Fruit fly (Drosophila melanogaster) whole organism, embryonic: ENCODE data around the gene Tfb4.

Experiments
- CG10274 ChIP-seq: fragments of 200-800 bp; sonication (Bioruptor generic); optimal IDR thresholded peaks from 3 replicates; lab custom pipeline; 2017; ENCODE audit warnings: missing biosample characterization, mild to moderate bottlenecking, missing genetic modification characterization
- CG10321 ChIP-seq: fragments of 200-800 bp; sonication (Bioruptor generic); IDR thresholded peaks from 2 replicates; pipeline ENCODE4 v1.3.6; 2022; ENCODE audit warnings: missing biosample characterization, missing genetic modification characterization
- CG12236 ChIP-seq: fragments of 200-800 bp; sonication (Bioruptor generic); optimal IDR thresholded peaks from 2 replicates; lab custom pipeline; 2016; ENCODE audit warnings: missing biosample characterization, missing genetic modification characterization
- CG1233 ChIP-seq: fragments of 200-800 bp; sonication (Bioruptor generic); optimal IDR thresholded peaks from 4 replicates; lab custom pipeline; 2018; ENCODE audit warnings: missing biosample characterization, mild to moderate bottlenecking, missing genetic modification characterization
- CG12659 ChIP-seq: fragments of 200-800 bp; sonication (Bioruptor generic); optimal IDR thresholded peaks from 3 replicates; lab custom pipeline; 2017; ENCODE audit warnings: mild to moderate bottlenecking, missing biosample characterization, missing genetic modification reagents, missing genetic modification characterization
- CG14014 ChIP-seq: fragments of 200-800 bp; sonication (Bioruptor generic); IDR thresholded peaks from 2 replicates; pipeline ENCODE4 v1.3.6; 2022; ENCODE audit warnings: missing biosample characterization, missing genetic modification characterization
- CG14050 ChIP-seq: fragments of 200-800 bp; sonication (Bioruptor generic); IDR thresholded peaks from 3 replicates; pipeline ENCODE4 v1.3.6; 2022; ENCODE audit warnings: missing biosample characterization, missing genetic modification characterization
- CG15011 ChIP-seq: fragments of 200-800 bp; sonication (Bioruptor generic); optimal IDR thresholded peaks from 3 replicates; lab custom pipeline; 2018; ENCODE audit warnings: missing biosample characterization, mild to moderate bottlenecking, missing genetic modification characterization
- CG15514 ChIP-seq: fragments of 200-800 bp; sonication (Bioruptor generic); optimal IDR thresholded peaks from 3 replicates; lab custom pipeline; 2017; ENCODE audit warnings: missing biosample characterization, missing genetic modification characterization, mild to moderate bottlenecking, moderate library complexity, missing genetic modification reagents
- CG17359 ChIP-seq: fragments of 200-800 bp; sonication (Bioruptor generic); optimal IDR thresholded peaks from 3 replicates; lab custom pipeline; 2018; ENCODE audit warnings: missing biosample characterization, mild to moderate bottlenecking, missing genetic modification characterization, moderate library complexity
- CG18599 ChIP-seq: fragments of 200-800 bp; sonication (Bioruptor generic); optimal IDR thresholded peaks from 3 replicates; lab custom pipeline; 2017; ENCODE audit warnings: missing biosample characterization, missing genetic modification characterization, mild to moderate bottlenecking, moderate library complexity, missing genetic modification reagents
- CG30403 ChIP-seq: fragments of 200-800 bp; sonication (Bioruptor generic); optimal IDR thresholded peaks from 3 replicates; lab custom pipeline; 2016; ENCODE audit warnings: missing biosample characterization, missing genetic modification characterization
- CG7987 ChIP-seq: fragments of 200-800 bp; sonication (Bioruptor generic); optimal IDR thresholded peaks from 2 replicates; lab custom pipeline; 2018; ENCODE audit warnings: missing biosample characterization, mild to moderate bottlenecking, missing genetic modification characterization, moderate library complexity
- CG8924 ChIP-seq: fragments of 200-800 bp; optimal IDR thresholded peaks from 3 replicates; lab custom pipeline; 2019; ENCODE audit warnings: missing biosample characterization, mild to moderate bottlenecking, missing genetic modification characterization, moderate library complexity
- CG9609 ChIP-seq: fragments of 200-800 bp; sonication (Bioruptor generic); optimal IDR thresholded peaks from 3 replicates; lab custom pipeline; 2016; ENCODE audit warnings: missing biosample characterization, missing genetic modification characterization
- E2f1 ChIP-seq: fragments of 200-800 bp; sonication (Bioruptor generic); IDR thresholded peaks from 2 replicates; pipeline ENCODE4 v1.3.6; 2022; ENCODE audit warnings: missing biosample characterization, missing genetic modification characterization
- Max ChIP-seq: fragments of 200-800 bp; sonication (Bioruptor generic); optimal IDR thresholded peaks from 2 replicates; lab custom pipeline; 2016; ENCODE audit warnings: missing biosample characterization, mild to moderate bottlenecking, missing genetic modification characterization
- Med ChIP-seq: fragments of 200-800 bp; sonication (Bioruptor generic); peaks from one replicate; lab custom pipeline; 2016; ENCODE audit warnings: missing biosample characterization, missing genetic modification characterization, mild to moderate bottlenecking, inconsistent platforms, moderate library complexity
- Optix ChIP-seq: fragments of 200-800 bp; sonication (Bioruptor generic); IDR thresholded peaks from 3 replicates; pipeline ENCODE4 v1.3.6; 2022; ENCODE audit warnings: missing biosample characterization, missing genetic modification characterization
- Pdp1 ChIP-seq, 2 experiments: fragments of 200-800 bp; sonication (Bioruptor generic); optimal IDR thresholded peaks; 3 replicates each; lab custom pipeline; 2016; ENCODE audit warnings: missing biosample characterization in 2 of 2, missing genetic modification characterization in 2 of 2, mild to moderate bottlenecking in 1 of 2, moderate library complexity in 1 of 2
- Ptx1 ChIP-seq: fragments of 200-800 bp; sonication (Bioruptor generic); IDR thresholded peaks from 2 replicates; pipeline ENCODE4 v1.3.6; 2022; ENCODE audit warnings: missing biosample characterization, missing genetic modification characterization
- Sox100B ChIP-seq: fragments of 200-800 bp; sonication (Bioruptor generic); optimal IDR thresholded peaks from 3 replicates; lab custom pipeline; 2018; ENCODE audit warnings: missing biosample characterization, mild to moderate bottlenecking, missing genetic modification characterization
- aop ChIP-seq: fragments of 200-800 bp; sonication (Bioruptor generic); IDR thresholded peaks from 2 replicates; pipeline ENCODE4 v1.3.6; 2022; ENCODE audit warnings: missing biosample characterization, missing genetic modification characterization
- ash1 ChIP-seq: fragments of 200-800 bp; sonication (Bioruptor generic); optimal IDR thresholded peaks from 2 replicates; lab custom pipeline; 2018; ENCODE audit warnings: missing biosample characterization, mild to moderate bottlenecking, missing genetic modification characterization
- chn ChIP-seq: fragments of 200-800 bp; sonication (Bioruptor generic); optimal IDR thresholded peaks from 2 replicates; lab custom pipeline; 2016; ENCODE audit warnings: missing biosample characterization, missing genetic modification characterization
- cwo ChIP-seq: fragments of 200-800 bp; sonication (Bioruptor generic); optimal IDR thresholded peaks from 3 replicates; lab custom pipeline; 2017; ENCODE audit warnings: missing biosample characterization, missing genetic modification characterization, mild to moderate bottlenecking, moderate library complexity, missing genetic modification reagents
- dysf ChIP-seq: fragments of 200-800 bp; sonication (Bioruptor generic); IDR thresholded peaks from 3 replicates; pipeline ENCODE4 v1.3.6; 2022; ENCODE audit warnings: missing biosample characterization, missing genetic modification characterization
- eve ChIP-seq, 2 experiments: fragments of >200 bp; optimal IDR thresholded peaks; 2 replicates each; lab custom pipeline; 2017; ENCODE audit warnings: missing biosample characterization in 2 of 2, missing genetic modification characterization in 2 of 2
- exex ChIP-seq: fragments of 200-800 bp; sonication (Bioruptor generic); optimal IDR thresholded peaks from 4 replicates; lab custom pipeline; 2018; ENCODE audit warnings: missing biosample characterization, mild to moderate bottlenecking, missing genetic modification characterization, moderate library complexity
- gfzf ChIP-seq: fragments of 200-800 bp; sonication (Bioruptor generic); optimal IDR thresholded peaks from 2 replicates; lab custom pipeline; 2016; ENCODE audit warnings: missing biosample characterization, mild to moderate bottlenecking, missing genetic modification characterization, moderate library complexity
- grn ChIP-seq: fragments of 200-800 bp; sonication (Bioruptor generic); optimal IDR thresholded peaks from 3 replicates; lab custom pipeline; 2017; ENCODE audit warnings: missing biosample characterization, missing genetic modification characterization
- lab ChIP-seq: fragments of 200-800 bp; sonication (Bioruptor generic); optimal IDR thresholded peaks from 3 replicates; lab custom pipeline; 2017; ENCODE audit warnings: missing biosample characterization, missing genetic modification characterization, mild to moderate bottlenecking, moderate library complexity, missing genetic modification reagents
- phol ChIP-seq: fragments of 200-800 bp; sonication (Bioruptor generic); optimal IDR thresholded peaks from 3 replicates; lab custom pipeline; 2018; ENCODE audit warnings: missing biosample characterization, mild to moderate bottlenecking, missing genetic modification characterization, moderate library complexity
- pita ChIP-seq: fragments of 200-800 bp; sonication (Bioruptor generic); optimal IDR thresholded peaks from 2 replicates; lab custom pipeline; 2017; ENCODE audit warnings: missing biosample characterization, mild to moderate bottlenecking, missing genetic modification characterization
- pum ChIP-seq: fragments of 200-800 bp; sonication (Bioruptor generic); optimal IDR thresholded peaks from 2 replicates; lab custom pipeline; 2016; ENCODE audit warnings: missing biosample characterization, missing genetic modification characterization
- sd ChIP-seq: fragments of 200-800 bp; sonication (Bioruptor generic); optimal IDR thresholded peaks from 3 replicates; lab custom pipeline; 2018; ENCODE audit warnings: missing biosample characterization, mild to moderate bottlenecking, missing genetic modification characterization, moderate library complexity
- sisA ChIP-seq: fragments of 200-800 bp; sonication (Bioruptor generic); IDR thresholded peaks from 2 replicates; pipeline ENCODE4 v1.3.6; 2022; ENCODE audit warnings: missing biosample characterization, missing genetic modification characterization
- ssp ChIP-seq: fragments of 200-800 bp; sonication (Bioruptor generic); IDR thresholded peaks from 2 replicates; pipeline ENCODE4 v1.3.6; 2022; ENCODE audit warnings: missing biosample characterization, missing genetic modification characterization
- sug ChIP-seq: fragments of 200-800 bp; optimal IDR thresholded peaks from 2 replicates; lab custom pipeline; 2019; ENCODE audit warnings: missing biosample characterization, mild to moderate bottlenecking, missing genetic modification characterization, moderate library complexity
- vfl ChIP-seq: fragments of 200-800 bp; sonication (Bioruptor generic); optimal IDR thresholded peaks from 2 replicates; lab custom pipeline; 2016; ENCODE audit warnings: missing biosample characterization, missing genetic modification characterization

Gene Tfb4

dm6 chr2L:1127434-1128089 lies 22.9 kb downstream of the Tfb4 start:
- peak; percentile 47 for TF ChIP-seq Med (GFP tag; lab: Kevin White, UChicago)
- peak; percentile 76 for TF ChIP-seq lab (GFP tag; lab: Kevin White, UChicago)
- TF ChIP-seq ash1 (GFP tag; lab: Kevin White, UChicago): no peak
- TF ChIP-seq sug (tag; lab: Kevin White, UChicago): peak; percentile 97
- peak; percentile 60 for TF ChIP-seq grn
- peak; percentile 67 for TF ChIP-seq CG7987 (GFP tag; lab: Kevin White, UChicago)
- TF ChIP-seq CG15514 (GFP tag; lab: Kevin White, UChicago): no peak
- no peak for TF ChIP-seq aop (GFP tag; lab: Robert Waterston, UW)
- no peak for TF ChIP-seq CG10321 (GFP tag; lab: Robert Waterston, UW)
- TF ChIP-seq dysf (GFP tag; lab: Robert Waterston, UW): 0 out of 3 replicates have a peak, but pooled peaks have one; percentile 16
- peak; percentile 82 for TF ChIP-seq exex (tag; lab: Kevin White, UChicago)
- TF ChIP-seq gfzf (GFP tag; lab: Kevin White, UChicago): no peak
- TF ChIP-seq CG10274 (GFP tag; lab: Kevin White, UChicago): peak; percentile 45
- TF ChIP-seq pum (GFP tag; lab: Kevin White, UChicago): no peak
- TF ChIP-seq E2f1: no peak
- TF ChIP-seq CG17359 (tag; lab: Kevin White, UChicago): no peak
- TF ChIP-seq sisA: no peak
- no peak for TF ChIP-seq vfl (GFP tag; lab: Kevin White, UChicago)
- peak; percentile 99 for TF ChIP-seq cwo (GFP tag; lab: Kevin White, UChicago)
- no peak for TF ChIP-seq eve (GFP tag; optimal IDR thresholded peaks at IDR 0.05; lab: Kevin White, UChicago)
- TF ChIP-seq Sox100B (GFP tag; lab: Kevin White, UChicago): no peak
- no peak for TF ChIP-seq Pdp1 (GFP tag; optimal IDR thresholded peaks at IDR 0.05; lab: Kevin White, UChicago)
- no peak for TF ChIP-seq phol (tag; lab: Kevin White, UChicago)
- no peak for TF ChIP-seq CG1233 (GFP tag; lab: Kevin White, UChicago)
- TF ChIP-seq CG18599 (GFP tag; lab: Kevin White, UChicago): peak; percentile 12

dm6 chr2L:1126527-1126926 lies 23.9 kb downstream of the Tfb4 start:
- TF ChIP-seq Max (GFP tag; lab: Kevin White, UChicago) (no peak), chn (GFP tag; lab: Kevin White, UChicago) (no peak), ssp (GFP tag; lab: Robert Waterston, UW) (no peak), Pdp1 (GFP tag; optimal IDR thresholded peaks at IDR 0.05; lab: Kevin White, UChicago) (peak in 1 of 2 experiments; percentile 75), CG9609 (GFP tag; lab: Kevin White, UChicago) (no peak), CG14050 (GFP tag; lab: Robert Waterston, UW) (no peak), Optix (no peak), CG15011 (GFP tag; lab: Kevin White, UChicago) (no peak), CG14014 (GFP tag; lab: Robert Waterston, UW) (no peak), Ptx1 (GFP tag; lab: Robert Waterston, UW) (no peak), CG18599 (GFP tag; lab: Kevin White, UChicago) (no peak), grn (peak; percentile 26), CG8924 (tag; lab: Kevin White, UChicago) (no peak), sd (tag; lab: Kevin White, UChicago) (peak; percentile 12), CG12236 (GFP tag; lab: Kevin White, UChicago) (no peak), pita (no peak), CG30403 (no peak), CG12659 (GFP tag; lab: Kevin White, UChicago) (no peak)
